3 fruit fly cellular contexts compared by ENCODE assay signal in the genomic region with DNA sequence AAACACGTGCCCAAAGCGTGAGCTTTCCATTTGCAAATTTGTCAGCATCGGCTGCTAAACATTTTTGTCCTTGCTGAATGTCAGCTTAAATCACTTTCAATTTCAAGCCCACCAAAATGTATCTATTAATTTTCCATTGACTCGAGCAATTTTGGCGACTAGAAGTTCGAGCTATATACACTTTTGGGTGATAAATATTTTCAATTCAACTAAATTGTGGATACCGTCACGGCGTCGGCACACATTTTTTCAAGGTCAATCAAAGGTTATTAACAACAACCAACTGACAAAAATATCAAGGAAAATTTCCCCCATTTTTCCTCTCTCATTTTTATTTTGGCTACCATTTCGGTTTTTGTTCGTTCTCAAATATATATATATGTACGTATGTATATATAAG.
TF ChIP-seq lines count a peak whose summit lies in the region.

No protein-coding gene starts in this region.

- no peak for TF ChIP-seq CTCF in whole organism, embryonic (GFP tag; optimal IDR thresholded peaks at IDR 0.05; lab: Kevin White, UChicago)

TF ChIP-seq in whole organism, adult, 20 proteins besides CTCF, POLR2A, EP300 and RAD21:
- TF ChIP-seq kay (GFP tag; lab: Kevin White, UChicago; ENCODE audit: borderline replicate concordance): peak; percentile 85
- TF ChIP-seq ovo (GFP tag; optimal IDR thresholded peaks at IDR 0.05; lab: Kevin White, UChicago): no peak

TF ChIP-seq in whole organism, embryonic, 481 proteins besides CTCF, POLR2A, EP300 and RAD21:
- peak; percentile 83 for TF ChIP-seq ERR (GFP tag; optimal IDR thresholded peaks at IDR 0.05; lab: Kevin White, UChicago)
- TF ChIP-seq nerfin-2 (GFP tag; IDR thresholded peaks at IDR 0.05; lab: Robert Waterston, UW; ENCODE audit: partially characterized antibody): no peak
- peak; percentile 46 for TF ChIP-seq cwo (GFP tag; optimal IDR thresholded peaks at IDR 0.05; lab: Kevin White, UChicago)
TF ChIP-seq in whole organism, embryonic: peak in this region for 2.

TF ChIP-seq in whole organism, prepupa, 60 proteins besides CTCF, POLR2A, EP300 and RAD21:
- TF ChIP-seq CG34406 (GFP tag; optimal IDR thresholded peaks at IDR 0.05; lab: Kevin White, UChicago) (no peak), Ets96B (tag; optimal IDR thresholded peaks at IDR 0.05; lab: Kevin White, UChicago) (no peak), svp (GFP tag; lab: Kevin White, UChicago) (peak; percentile 10), Lpt (GFP tag; optimal IDR thresholded peaks at IDR 0.05; lab: Kevin White, UChicago) (no peak), fd59A (GFP tag; optimal IDR thresholded peaks at IDR 0.05; lab: Kevin White, UChicago) (no peak), Hr39 (GFP tag; optimal IDR thresholded peaks at IDR 0.05; lab: Kevin White, UChicago) (no peak)
